Worm (Caenorhabditis elegans) whole organism, mixed stage, embryonic: ENCODE data around the gene F54H5.2.
A peak's percentile ranks its signal among the peaks of the same experiment; 100 is the strongest.

Experiments used
- M03D4.4 ChIP-seq: sonication (generic microtip); optimal IDR thresholded peaks from 2 replicates; lab custom pipeline; 2017; ENCODE audit warnings: mild to moderate bottlenecking, missing genetic modification characterization, missing compliant biosample characterization
- bed-3 ChIP-seq: fragments of 200-800 bp; sonication (Bioruptor generic); optimal IDR thresholded peaks from 3 replicates; lab custom pipeline; 2018; ENCODE audit warnings: mild to moderate bottlenecking, missing genetic modification characterization, moderate library complexity, missing compliant biosample characterization
- blmp-1 ChIP-seq: fragments of 150-350 bp; optimal IDR thresholded peaks from 2 replicates; lab custom pipeline; 2014; ENCODE audit warnings: missing biosample characterization, missing genetic modification characterization
- ceh-39 ChIP-seq: fragments of 150-350 bp; optimal IDR thresholded peaks from 2 replicates; lab custom pipeline; 2014; ENCODE audit warnings: missing biosample characterization, missing genetic modification characterization
- ceh-43 ChIP-seq: fragments of 200-800 bp; sonication (Bioruptor generic); optimal IDR thresholded peaks from 2 replicates; lab custom pipeline; 2018; ENCODE audit warnings: mild to moderate bottlenecking, missing genetic modification characterization, moderate library complexity, missing compliant biosample characterization
- ceh-83 ChIP-seq: fragments of 200-800 bp; sonication (Bioruptor generic); optimal IDR thresholded peaks from 2 replicates; lab custom pipeline; 2018; ENCODE audit warnings: mild to moderate bottlenecking, missing genetic modification characterization, missing compliant biosample characterization
- ces-1 ChIP-seq: fragments of 150-350 bp; optimal IDR thresholded peaks from 2 replicates; lab custom pipeline; 2014; ENCODE audit warnings: missing biosample characterization, missing genetic modification reagents, missing genetic modification characterization
- cnd-1 ChIP-seq: fragments of 200-800 bp; sonication (Bioruptor generic); optimal IDR thresholded peaks from 2 replicates; lab custom pipeline; 2018; ENCODE audit warnings: mild to moderate bottlenecking, missing genetic modification characterization, missing compliant biosample characterization
- drap-1 ChIP-seq: fragments of 200-800 bp; sonication (Bioruptor generic); optimal IDR thresholded peaks from 3 replicates; lab custom pipeline; 2018; ENCODE audit warnings: mild to moderate bottlenecking, missing genetic modification characterization, missing compliant biosample characterization
- elt-1 ChIP-seq: sonication (generic microtip); optimal IDR thresholded peaks from 2 replicates; lab custom pipeline; 2017; ENCODE audit warnings: missing genetic modification characterization, mild to moderate bottlenecking, missing compliant biosample characterization, antibody characterized with exemption, moderate library complexity, borderline replicate concordance; ENCODE audit not compliant: insufficient read depth
- elt-3 ChIP-seq: fragments of 150-350 bp; optimal IDR thresholded peaks from 2 replicates; lab custom pipeline; 2014; ENCODE audit warnings: missing biosample characterization, missing genetic modification characterization
- flh-1 ChIP-seq: fragments of 200-800 bp; sonication (Bioruptor generic); optimal IDR thresholded peaks from 2 replicates; lab custom pipeline; 2018; ENCODE audit warnings: mild to moderate bottlenecking, missing genetic modification characterization, moderate library complexity, missing compliant biosample characterization
- ham-2 ChIP-seq: fragments of 200-800 bp; sonication (Bioruptor generic); optimal IDR thresholded peaks from 2 replicates; lab custom pipeline; 2018; ENCODE audit warnings: mild to moderate bottlenecking, missing genetic modification characterization, missing compliant biosample characterization
- hlh-1 ChIP-seq: fragments of 150-350 bp; optimal IDR thresholded peaks from 2 replicates; lab custom pipeline; 2014; ENCODE audit warnings: missing biosample characterization, missing genetic modification reagents, missing genetic modification characterization
- lin-13 ChIP-seq: fragments of 150-350 bp; optimal IDR thresholded peaks from 2 replicates; lab custom pipeline; 2014; ENCODE audit warnings: missing biosample characterization, missing genetic modification characterization
- lin-32 ChIP-seq: fragments of 200-800 bp; sonication (Bioruptor generic); optimal IDR thresholded peaks from 2 replicates; lab custom pipeline; 2018; ENCODE audit warnings: mild to moderate bottlenecking, missing genetic modification characterization, missing compliant biosample characterization
- lsy-2 ChIP-seq: fragments of 150-350 bp; optimal IDR thresholded peaks from 2 replicates; lab custom pipeline; 2014; ENCODE audit warnings: missing biosample characterization, missing genetic modification characterization
- mab-5 ChIP-seq: fragments of 150-350 bp; optimal IDR thresholded peaks from 2 replicates; lab custom pipeline; 2014; ENCODE audit warnings: missing biosample characterization, missing genetic modification characterization
- mep-1 ChIP-seq: fragments of 150-350 bp; optimal IDR thresholded peaks from 2 replicates; lab custom pipeline; 2017; ENCODE audit warnings: missing biosample characterization, missing genetic modification reagents, missing genetic modification characterization, inconsistent platforms
- mls-2 ChIP-seq: sonication (generic microtip); optimal IDR thresholded peaks from 2 replicates; lab custom pipeline; 2016; ENCODE audit warnings: mild to moderate bottlenecking, missing genetic modification characterization, moderate library complexity, missing compliant biosample characterization
- nhr-12 ChIP-seq: fragments of 150-350 bp; optimal IDR thresholded peaks from 2 replicates; lab custom pipeline; 2014; ENCODE audit warnings: missing biosample characterization, missing genetic modification characterization
- nhr-2 ChIP-seq: fragments of 150-350 bp; optimal IDR thresholded peaks from 2 replicates; lab custom pipeline; 2014; ENCODE audit warnings: missing biosample characterization, missing genetic modification characterization
- nhr-237 ChIP-seq: fragments of 150-350 bp; optimal IDR thresholded peaks from 2 replicates; lab custom pipeline; 2014; ENCODE audit warnings: missing biosample characterization, missing genetic modification characterization
- nhr-28 ChIP-seq: fragments of 150-350 bp; optimal IDR thresholded peaks from 2 replicates; lab custom pipeline; 2014; ENCODE audit warnings: missing biosample characterization, missing genetic modification characterization
- nhr-76 ChIP-seq: sonication (generic microtip); optimal IDR thresholded peaks from 2 replicates; lab custom pipeline; 2017; ENCODE audit warnings: missing biosample characterization, missing genetic modification characterization
- pha-4 ChIP-seq: fragments of 150-350 bp; optimal IDR thresholded peaks from 2 replicates; lab custom pipeline; 2018; ENCODE audit warnings: missing biosample characterization, missing genetic modification reagents, missing genetic modification characterization
- sem-2 ChIP-seq: fragments of 200-800 bp; sonication (Bioruptor generic); optimal IDR thresholded peaks from 2 replicates; lab custom pipeline; 2018; ENCODE audit warnings: mild to moderate bottlenecking, missing genetic modification characterization, missing compliant biosample characterization
- snpc-4 ChIP-seq: fragments of 150-350 bp; optimal IDR thresholded peaks from 2 replicates; lab custom pipeline; 2014; ENCODE audit warnings: missing biosample characterization, missing genetic modification characterization
- sptf-1 ChIP-seq: sonication (generic microtip); optimal IDR thresholded peaks from 2 replicates; lab custom pipeline; 2017; ENCODE audit warnings: mild to moderate bottlenecking, missing genetic modification characterization, moderate library complexity, missing compliant biosample characterization
- tbx-8 ChIP-seq: fragments of 200-800 bp; sonication (Bioruptor generic); optimal IDR thresholded peaks from 2 replicates; lab custom pipeline; 2018; ENCODE audit warnings: mild to moderate bottlenecking, missing genetic modification characterization, moderate library complexity, missing compliant biosample characterization
- unc-120 ChIP-seq: sonication (generic microtip); optimal IDR thresholded peaks from 2 replicates; lab custom pipeline; 2017; ENCODE audit warnings: missing genetic modification characterization, missing compliant biosample characterization; ENCODE audit not compliant: poor library complexity, severe bottlenecking
- unc-39 ChIP-seq: fragments of 150-350 bp; optimal IDR thresholded peaks from 2 replicates; lab custom pipeline; 2014; ENCODE audit warnings: missing biosample characterization, missing genetic modification characterization
- unc-62 ChIP-seq: fragments of 150-350 bp; optimal IDR thresholded peaks from 2 replicates; lab custom pipeline; 2014; ENCODE audit warnings: missing biosample characterization, missing genetic modification reagents, missing genetic modification characterization
- zip-8 ChIP-seq: fragments of 150-350 bp; optimal IDR thresholded peaks from 2 replicates; lab custom pipeline; 2014; ENCODE audit warnings: missing biosample characterization, missing genetic modification characterization
- ztf-11 ChIP-seq: fragments of 150-350 bp; optimal IDR thresholded peaks from 2 replicates; lab custom pipeline; 2014; ENCODE audit warnings: missing biosample characterization, missing genetic modification characterization

F54H5.2 gene

DNA sequence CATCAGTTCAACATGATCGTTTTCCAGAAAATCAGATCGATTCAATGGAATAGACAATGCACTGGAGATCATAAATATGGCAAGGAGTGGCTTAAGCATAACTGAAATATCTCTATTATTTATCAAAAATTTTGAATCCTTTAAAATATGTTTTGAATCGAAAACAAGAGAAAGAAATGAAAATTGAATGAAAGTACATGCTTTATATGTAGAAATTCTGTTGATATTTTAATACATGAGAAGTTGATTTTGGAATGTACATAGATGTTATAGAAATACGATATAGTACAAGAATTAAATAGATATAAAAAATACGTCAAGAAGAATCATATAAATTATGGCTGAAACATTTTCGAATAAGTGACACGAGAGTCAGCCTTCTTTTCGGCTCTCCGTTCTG lies 35.0 kb upstream of the F54H5.2 start, which contains the start of gene C56C10.9:
Gene C56C10.9, minus strand, starts transcription at position 101 of the 400 bp plus-strand sequence.
- TF ChIP-seq ham-2 (GFP tag; lab: Kevin White, UChicago) (no peak), unc-120 (no peak), elt-3 (tag; lab: Kevin White, UChicago) (no peak), hlh-1 (no peak), ceh-43 (GFP tag; lab: Kevin White, UChicago) (no peak), cnd-1 (no peak), nhr-237 (no peak), lin-32 (GFP tag; lab: Kevin White, UChicago) (no peak), zip-8 (tag; lab: Kevin White, UChicago) (no peak), M03D4.4 (tag; lab: Kevin White, UChicago) (no peak), lsy-2 (tag; lab: Kevin White, UChicago) (no peak), mep-1 (tag; lab: Kevin White, UChicago) (no peak), nhr-76 (tag; lab: Kevin White, UChicago) (no peak)

DNA sequence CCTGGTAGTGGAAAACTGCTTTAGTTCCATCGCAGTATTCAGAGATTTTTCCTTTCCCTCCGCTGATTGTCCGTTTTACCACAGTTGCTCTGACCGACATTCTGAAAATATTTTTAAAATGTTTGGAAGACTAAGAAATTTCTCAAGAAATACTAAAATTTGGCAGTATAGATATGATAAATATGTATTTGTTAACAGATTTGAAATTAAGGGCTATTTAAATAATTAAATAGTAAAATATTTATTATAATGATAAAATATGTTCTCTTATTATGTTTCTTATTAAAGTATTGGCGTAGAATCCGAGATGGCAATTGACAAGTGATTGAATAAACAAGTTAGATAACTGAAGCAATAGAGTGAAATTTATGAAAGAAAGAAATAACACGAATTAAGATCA lies 33.1 kb upstream of the F54H5.2 start, which contains the start of gene aipr-1:
Gene aipr-1, minus strand, starts transcription at position 101 of the 400 bp plus-strand sequence.
- TF ChIP-seq sem-2 (GFP tag; lab: Kevin White, UChicago), result no peak
- TF ChIP-seq sptf-1 (tag; lab: Kevin White, UChicago), result no peak
- TF ChIP-seq snpc-4 (tag; lab: Kevin White, UChicago), result no peak

DNA sequence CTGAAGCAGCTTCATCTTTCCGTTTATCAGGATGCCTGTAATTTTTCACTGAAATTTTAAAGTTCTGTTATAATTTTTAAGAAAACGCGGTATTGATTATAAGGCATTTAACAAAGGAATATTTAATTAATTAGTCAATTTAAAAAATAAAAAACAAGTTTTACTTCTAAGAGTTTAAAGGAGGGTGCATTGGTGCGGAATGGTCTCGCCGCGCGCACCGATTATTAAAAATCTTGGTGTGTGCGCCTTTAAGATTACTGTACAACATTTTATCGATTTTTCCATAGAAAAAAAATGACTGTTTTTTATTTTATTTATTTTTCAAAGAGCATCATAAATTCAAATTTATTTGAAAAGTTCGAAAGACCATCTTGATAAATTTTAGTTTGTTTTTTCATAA lies 29.8 kb upstream of the F54H5.2 start:
- TF ChIP-seq lin-13 (no peak), nhr-237 (no peak), unc-120 (no peak), snpc-4 (tag; lab: Kevin White, UChicago) (no peak), lin-32 (GFP tag; lab: Kevin White, UChicago) (no peak), elt-3 (tag; lab: Kevin White, UChicago) (no peak), nhr-2 (tag; lab: Kevin White, UChicago) (no peak), nhr-76 (tag; lab: Kevin White, UChicago) (no peak), mep-1 (tag; lab: Kevin White, UChicago) (no peak), ceh-43 (GFP tag; lab: Kevin White, UChicago) (no peak), tbx-8 (no peak), ztf-11 (tag; lab: Kevin White, UChicago) (no peak), sem-2 (GFP tag; lab: Kevin White, UChicago) (no peak), unc-39 (tag; lab: Kevin White, UChicago) (no peak), cnd-1 (no peak), bed-3 (GFP tag; lab: Kevin White, UChicago) (no peak), elt-1 (tag; lab: Kevin White, UChicago) (no peak), ceh-83 (GFP tag; lab: Kevin White, UChicago) (no peak), mls-2 (tag; lab: Kevin White, UChicago) (no peak)

DNA sequence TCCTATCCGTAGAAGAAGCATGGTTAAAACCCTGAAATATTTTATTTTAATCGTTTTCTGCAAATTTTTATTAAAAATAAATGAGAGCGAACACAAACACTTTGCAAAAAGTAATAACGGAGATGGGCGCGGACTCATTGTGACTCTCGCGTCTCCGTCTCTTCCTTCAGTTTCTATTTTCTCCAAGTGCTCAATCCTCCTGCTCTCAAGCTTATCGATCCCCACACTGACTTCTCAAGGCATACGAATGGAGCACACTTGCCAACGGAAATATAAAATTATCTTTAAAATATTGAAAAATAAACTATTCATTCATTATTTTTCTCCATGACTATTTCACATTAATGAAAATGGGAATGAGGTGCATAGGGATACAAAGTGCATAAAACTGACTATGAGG lies 29.2 kb upstream of the F54H5.2 start, which contains the start of gene dnj-8:
Gene dnj-8, minus strand, starts transcription at position 31 of the 400 bp plus-strand sequence.
- no peak for TF ChIP-seq ceh-43 (GFP tag; lab: Kevin White, UChicago)
- TF ChIP-seq sem-2 (GFP tag; lab: Kevin White, UChicago), result no peak
- no peak for TF ChIP-seq unc-62 (GFP tag; lab: Kevin White, UChicago)
- TF ChIP-seq ces-1 (GFP tag; lab: Kevin White, UChicago), result no peak
- TF ChIP-seq unc-120, result no peak
- TF ChIP-seq snpc-4 (tag; lab: Kevin White, UChicago), result no peak
- TF ChIP-seq blmp-1 (tag; lab: Kevin White, UChicago), result no peak
- TF ChIP-seq, all 35 proteins: peak for 0

DNA sequence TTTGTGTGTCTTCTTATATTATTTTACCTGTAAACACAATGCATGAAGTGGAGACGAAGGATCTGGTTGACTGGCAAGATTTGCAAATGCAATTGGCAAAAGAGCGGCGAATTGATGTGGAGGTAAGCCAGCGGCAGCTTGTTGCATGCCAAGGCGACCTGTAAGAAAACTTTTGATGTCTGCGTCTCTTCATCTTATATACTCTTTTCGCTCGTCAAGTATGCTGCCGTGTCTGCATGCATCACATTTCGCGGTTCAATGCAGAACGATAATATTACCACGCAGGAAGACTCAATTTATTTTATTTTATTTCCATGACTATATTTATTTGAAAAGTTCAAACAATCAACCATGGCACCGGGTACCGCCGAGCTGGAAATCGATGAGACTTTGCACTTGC lies 26.3 kb upstream of the F54H5.2 start, which contains the start of gene vps-33.2:
Gene vps-33.2, plus strand, starts transcription at position 244 of the 400 bp plus-strand sequence.
- TF ChIP-seq zip-8 (tag; lab: Kevin White, UChicago) (no peak), pha-4 (tag; lab: Kevin White, UChicago) (peak; percentile 42), bed-3 (GFP tag; lab: Kevin White, UChicago) (no peak), ham-2 (GFP tag; lab: Kevin White, UChicago) (peak; percentile 79), nhr-2 (tag; lab: Kevin White, UChicago) (no peak), snpc-4 (tag; lab: Kevin White, UChicago) (no peak), lin-32 (GFP tag; lab: Kevin White, UChicago) (no peak), ceh-83 (GFP tag; lab: Kevin White, UChicago) (no peak), ceh-39 (tag; lab: Kevin White, UChicago) (peak; percentile 19), lin-13 (peak; percentile 6), nhr-28 (tag; lab: Kevin White, UChicago) (no peak), hlh-1 (no peak), elt-3 (tag; lab: Kevin White, UChicago) (no peak), elt-1 (tag; lab: Kevin White, UChicago) (no peak), lsy-2 (tag; lab: Kevin White, UChicago) (no peak), blmp-1 (tag; lab: Kevin White, UChicago) (no peak), ceh-43 (GFP tag; lab: Kevin White, UChicago) (no peak), mab-5 (tag; lab: Kevin White, UChicago) (no peak), mls-2 (tag; lab: Kevin White, UChicago) (no peak), unc-39 (tag; lab: Kevin White, UChicago) (no peak), unc-62 (GFP tag; lab: Kevin White, UChicago) (no peak), drap-1 (no peak), sem-2 (GFP tag; lab: Kevin White, UChicago) (no peak), nhr-76 (tag; lab: Kevin White, UChicago) (no peak), mep-1 (tag; lab: Kevin White, UChicago) (no peak), nhr-237 (no peak), nhr-12 (no peak), ces-1 (GFP tag; lab: Kevin White, UChicago) (no peak), flh-1 (no peak), sptf-1 (tag; lab: Kevin White, UChicago) (no peak), cnd-1 (peak; percentile 29), ztf-11 (tag; lab: Kevin White, UChicago) (no peak), tbx-8 (no peak), M03D4.4 (tag; lab: Kevin White, UChicago) (no peak)
